Worm (Caenorhabditis elegans) whole organism, L4/young adult: ENCODE data around the gene col-99.
"Not testable (repeated sequence)": the region's sequence is repeated elsewhere in the genome, so short reads cannot be mapped to it uniquely, and the experiment has no call there.

Experiments used
- W03F9.2 ChIP-seq: fragments of 150-350 bp; optimal IDR thresholded peaks from 2 replicates; lab custom pipeline; 2014; ENCODE audit warnings: missing biosample characterization, missing genetic modification characterization
- dao-5 ChIP-seq: sonication (generic microtip); optimal IDR thresholded peaks from 2 replicates; lab custom pipeline; 2016; ENCODE audit warnings: missing genotype, missing genetic modification characterization, moderate library complexity, missing compliant biosample characterization
- him-1 ChIP-seq: sonication (generic microtip); optimal IDR thresholded peaks from 2 replicates; lab custom pipeline; 2016; ENCODE audit warnings: missing genotype, missing genetic modification reagents, missing genetic modification characterization, missing compliant biosample characterization

col-99 gene

ce11 chrIV:121607-122006 is 26.1 kb downstream of the col-99 start, which contains the start of gene tut-1:
tut-1 (minus strand) TSS chrIV:121707.
- TF ChIP-seq dao-5 (tag; lab: Kevin White, UChicago) (no peak), W03F9.2 (tag; lab: Kevin White, UChicago) (no peak), him-1 (no peak)

ce11 chrIV:119792-120191 is 27.9 kb downstream of the col-99 start:
- TF ChIP-seq him-1 (no peak), dao-5 (tag; lab: Kevin White, UChicago) (no peak), W03F9.2 (tag; lab: Kevin White, UChicago) (no peak)

ce11 chrIV:118786-119185 is 28.9 kb downstream of the col-99 start:
- TF ChIP-seq W03F9.2 (tag; lab: Kevin White, UChicago), result no peak
- no peak for TF ChIP-seq him-1
- TF ChIP-seq dao-5 (tag; lab: Kevin White, UChicago), result no peak

ce11 chrIV:111377-111776 is 36.3 kb downstream of the col-99 start, which contains the start of gene F29C4.4:
F29C4.4 (plus strand) TSS chrIV:111677.
- not testable (repeated sequence) for TF ChIP-seq dao-5 (tag; lab: Kevin White, UChicago); him-1; W03F9.2 (tag; lab: Kevin White, UChicago)

- TF ChIP-seq him-1, result no peak
- no peak for TF ChIP-seq dao-5 (tag; lab: Kevin White, UChicago)
- no peak for TF ChIP-seq W03F9.2 (tag; lab: Kevin White, UChicago)
Observed at ce11 chrIV:109307-109706, 38.4 kb downstream of the col-99 start, which contains the start of gene B0545.4. B0545.4 (minus strand) TSS chrIV:109407.

ce11 chrIV:102848-103247 is 44.9 kb downstream of the col-99 start:
- TF ChIP-seq dao-5 (tag; lab: Kevin White, UChicago) (no peak), him-1 (no peak), W03F9.2 (tag; lab: Kevin White, UChicago) (no peak)

ce11 chrIV:97681-98080 is 50.0 kb downstream of the col-99 start:
- TF ChIP-seq W03F9.2 (tag; lab: Kevin White, UChicago), result no peak
- TF ChIP-seq dao-5 (tag; lab: Kevin White, UChicago), result no peak

ce11 chrIV:91680-92079 is 56.0 kb downstream of the col-99 start, which contains the start of gene tpa-1:
tpa-1 (plus strand) TSS chrIV:91980.
- no peak for TF ChIP-seq him-1

- TF ChIP-seq dao-5 (tag; lab: Kevin White, UChicago), result no peak
- TF ChIP-seq W03F9.2 (tag; lab: Kevin White, UChicago), result no peak
- TF ChIP-seq him-1, result no peak
Observed at ce11 chrIV:89991-90390, 57.7 kb downstream of the col-99 start, which contains the start of gene scl-23. scl-23 (minus strand) TSS chrIV:90091.
